Worm (Caenorhabditis elegans): Measurements from ENCODE around the gene B0222.5.

DNA sequence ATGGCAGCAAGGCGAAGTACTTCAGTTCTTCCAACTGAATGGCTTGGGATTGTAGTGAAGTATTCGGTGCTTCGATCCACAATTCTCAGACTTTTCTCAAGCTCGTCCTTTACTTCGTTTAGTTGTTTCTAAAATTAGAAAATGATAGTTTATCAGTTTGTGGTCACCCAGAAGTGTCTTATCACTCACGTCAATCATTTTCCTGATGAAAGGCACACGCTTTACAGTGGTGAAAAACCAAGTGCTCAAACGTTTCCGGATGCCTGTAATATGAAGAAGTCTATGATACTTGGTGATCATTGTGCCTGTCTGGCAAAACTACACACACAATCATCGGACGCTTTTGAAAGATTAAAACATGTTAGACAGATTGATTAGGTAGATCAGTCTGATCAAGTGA is 8.5 kb downstream of the B0222.5 start:
- TF ChIP-seq zfh-2 (GFP tag; conservative IDR thresholded peaks at IDR 0.05) (no peak), snpc-1.3 (tag; optimal IDR thresholded peaks at IDR 0.05; ENCODE audit: insufficient read depth) (no peak), dpl-1 (GFP tag; optimal IDR thresholded peaks at IDR 0.05) (no peak), mxl-1 (tag; optimal IDR thresholded peaks at IDR 0.05) (no peak), ceh-91 (GFP tag; IDR thresholded peaks at IDR 0.05) (no peak), unc-62 (GFP tag; optimal IDR thresholded peaks at IDR 0.05) (no peak), fkh-3 (tag; optimal IDR thresholded peaks at IDR 0.05) (no peak), attf-5 (GFP tag; optimal IDR thresholded peaks at IDR 0.05) (no peak), cebp-2 (GFP tag; IDR thresholded peaks at IDR 0.05) (no peak), nhr-90 (tag; optimal IDR thresholded peaks at IDR 0.05) (no peak), hrde-1 (tag; optimal IDR thresholded peaks at IDR 0.05; ENCODE audit: borderline replicate concordance) (no peak), ztf-25 (GFP tag; IDR thresholded peaks at IDR 0.05) (no peak)
